Fruit fly (Drosophila melanogaster) S2 (cell line): ENCODE results near the gene Sgs8.

ENCODE experiments used
- CG8478 ChIP-seq: fragments of >200 bp; optimal IDR thresholded peaks from 2 replicates; lab custom pipeline; 2018
- CTCF ChIP-seq, 2 experiments: fragments of >200 bp; optimal IDR thresholded peaks; 2 replicates each; lab custom pipeline; 2018

- TF ChIP-seq CG8478 (lab: Kevin White, UChicago) (no peak), CTCF (optimal IDR thresholded peaks at IDR 0.05; lab: Kevin White, UChicago) (no peak)
Observed at dm6 chr3L:11531994-11532732, 23.0 kb upstream of the Sgs8 start.
